Worm (Caenorhabditis elegans) whole organism, mixed stage, embryonic: Measurements from ENCODE around the gene Y70C5C.1.

ENCODE experiments used
- M03D4.4 ChIP-seq: sonication (generic microtip); optimal IDR thresholded peaks from 2 replicates; lab custom pipeline; 2017; ENCODE audit warnings: mild to moderate bottlenecking, missing genetic modification characterization, missing compliant biosample characterization
- bed-3 ChIP-seq: fragments of 200-800 bp; sonication (Bioruptor generic); optimal IDR thresholded peaks from 3 replicates; lab custom pipeline; 2018; ENCODE audit warnings: mild to moderate bottlenecking, missing genetic modification characterization, moderate library complexity, missing compliant biosample characterization
- blmp-1 ChIP-seq: fragments of 150-350 bp; optimal IDR thresholded peaks from 2 replicates; lab custom pipeline; 2014; ENCODE audit warnings: missing biosample characterization, missing genetic modification characterization
- ceh-39 ChIP-seq: fragments of 150-350 bp; optimal IDR thresholded peaks from 2 replicates; lab custom pipeline; 2014; ENCODE audit warnings: missing biosample characterization, missing genetic modification characterization
- ceh-43 ChIP-seq: fragments of 200-800 bp; sonication (Bioruptor generic); optimal IDR thresholded peaks from 2 replicates; lab custom pipeline; 2018; ENCODE audit warnings: mild to moderate bottlenecking, missing genetic modification characterization, moderate library complexity, missing compliant biosample characterization
- ceh-83 ChIP-seq: fragments of 200-800 bp; sonication (Bioruptor generic); optimal IDR thresholded peaks from 2 replicates; lab custom pipeline; 2018; ENCODE audit warnings: mild to moderate bottlenecking, missing genetic modification characterization, missing compliant biosample characterization
- ces-1 ChIP-seq: fragments of 150-350 bp; optimal IDR thresholded peaks from 2 replicates; lab custom pipeline; 2014; ENCODE audit warnings: missing biosample characterization, missing genetic modification reagents, missing genetic modification characterization
- cnd-1 ChIP-seq: fragments of 200-800 bp; sonication (Bioruptor generic); optimal IDR thresholded peaks from 2 replicates; lab custom pipeline; 2018; ENCODE audit warnings: mild to moderate bottlenecking, missing genetic modification characterization, missing compliant biosample characterization
- drap-1 ChIP-seq: fragments of 200-800 bp; sonication (Bioruptor generic); optimal IDR thresholded peaks from 3 replicates; lab custom pipeline; 2018; ENCODE audit warnings: mild to moderate bottlenecking, missing genetic modification characterization, missing compliant biosample characterization
- elt-1 ChIP-seq: sonication (generic microtip); optimal IDR thresholded peaks from 2 replicates; lab custom pipeline; 2017; ENCODE audit warnings: missing genetic modification characterization, mild to moderate bottlenecking, missing compliant biosample characterization, antibody characterized with exemption, moderate library complexity, borderline replicate concordance; ENCODE audit not compliant: insufficient read depth
- flh-1 ChIP-seq: fragments of 200-800 bp; sonication (Bioruptor generic); optimal IDR thresholded peaks from 2 replicates; lab custom pipeline; 2018; ENCODE audit warnings: mild to moderate bottlenecking, missing genetic modification characterization, moderate library complexity, missing compliant biosample characterization
- hlh-1 ChIP-seq: fragments of 150-350 bp; optimal IDR thresholded peaks from 2 replicates; lab custom pipeline; 2014; ENCODE audit warnings: missing biosample characterization, missing genetic modification reagents, missing genetic modification characterization
- lin-13 ChIP-seq: fragments of 150-350 bp; optimal IDR thresholded peaks from 2 replicates; lab custom pipeline; 2014; ENCODE audit warnings: missing biosample characterization, missing genetic modification characterization
- lin-32 ChIP-seq: fragments of 200-800 bp; sonication (Bioruptor generic); optimal IDR thresholded peaks from 2 replicates; lab custom pipeline; 2018; ENCODE audit warnings: mild to moderate bottlenecking, missing genetic modification characterization, missing compliant biosample characterization
- mep-1 ChIP-seq: fragments of 150-350 bp; optimal IDR thresholded peaks from 2 replicates; lab custom pipeline; 2017; ENCODE audit warnings: missing biosample characterization, missing genetic modification reagents, missing genetic modification characterization, inconsistent platforms
- mls-2 ChIP-seq: sonication (generic microtip); optimal IDR thresholded peaks from 2 replicates; lab custom pipeline; 2016; ENCODE audit warnings: mild to moderate bottlenecking, missing genetic modification characterization, moderate library complexity, missing compliant biosample characterization
- nhr-12 ChIP-seq: fragments of 150-350 bp; optimal IDR thresholded peaks from 2 replicates; lab custom pipeline; 2014; ENCODE audit warnings: missing biosample characterization, missing genetic modification characterization
- nhr-2 ChIP-seq: fragments of 150-350 bp; optimal IDR thresholded peaks from 2 replicates; lab custom pipeline; 2014; ENCODE audit warnings: missing biosample characterization, missing genetic modification characterization
- nhr-76 ChIP-seq: sonication (generic microtip); optimal IDR thresholded peaks from 2 replicates; lab custom pipeline; 2017; ENCODE audit warnings: missing biosample characterization, missing genetic modification characterization
- pha-4 ChIP-seq: fragments of 150-350 bp; optimal IDR thresholded peaks from 2 replicates; lab custom pipeline; 2018; ENCODE audit warnings: missing biosample characterization, missing genetic modification reagents, missing genetic modification characterization
- sem-2 ChIP-seq: fragments of 200-800 bp; sonication (Bioruptor generic); optimal IDR thresholded peaks from 2 replicates; lab custom pipeline; 2018; ENCODE audit warnings: mild to moderate bottlenecking, missing genetic modification characterization, missing compliant biosample characterization
- tbx-8 ChIP-seq: fragments of 200-800 bp; sonication (Bioruptor generic); optimal IDR thresholded peaks from 2 replicates; lab custom pipeline; 2018; ENCODE audit warnings: mild to moderate bottlenecking, missing genetic modification characterization, moderate library complexity, missing compliant biosample characterization
- unc-39 ChIP-seq: fragments of 150-350 bp; optimal IDR thresholded peaks from 2 replicates; lab custom pipeline; 2014; ENCODE audit warnings: missing biosample characterization, missing genetic modification characterization
- unc-62 ChIP-seq: fragments of 150-350 bp; optimal IDR thresholded peaks from 2 replicates; lab custom pipeline; 2014; ENCODE audit warnings: missing biosample characterization, missing genetic modification reagents, missing genetic modification characterization
- zip-8 ChIP-seq: fragments of 150-350 bp; optimal IDR thresholded peaks from 2 replicates; lab custom pipeline; 2014; ENCODE audit warnings: missing biosample characterization, missing genetic modification characterization
- ztf-11 ChIP-seq: fragments of 150-350 bp; optimal IDR thresholded peaks from 2 replicates; lab custom pipeline; 2014; ENCODE audit warnings: missing biosample characterization, missing genetic modification characterization

The Y70C5C.1 gene

ce11 chrV:16746231-16746990 is 46.4 kb downstream of the Y70C5C.1 start, which contains the start of gene gyg-2:
TSS of gene gyg-2 (minus strand) at chrV:16746258.
- no peak for TF ChIP-seq flh-1
- no peak for TF ChIP-seq zip-8 (tag; lab: Kevin White, UChicago)
- TF ChIP-seq cnd-1 (tag; lab: Kevin White, UChicago) = no peak
- no peak for TF ChIP-seq lin-13
- no peak for TF ChIP-seq M03D4.4 (tag; lab: Kevin White, UChicago)
- no peak for TF ChIP-seq blmp-1 (tag; lab: Kevin White, UChicago)
- TF ChIP-seq elt-1 = no peak
- TF ChIP-seq hlh-1 (tag; lab: Kevin White, UChicago) = no peak
- no peak for TF ChIP-seq sem-2
- TF ChIP-seq lin-32 (GFP tag; lab: Kevin White, UChicago) = no peak

DNA sequence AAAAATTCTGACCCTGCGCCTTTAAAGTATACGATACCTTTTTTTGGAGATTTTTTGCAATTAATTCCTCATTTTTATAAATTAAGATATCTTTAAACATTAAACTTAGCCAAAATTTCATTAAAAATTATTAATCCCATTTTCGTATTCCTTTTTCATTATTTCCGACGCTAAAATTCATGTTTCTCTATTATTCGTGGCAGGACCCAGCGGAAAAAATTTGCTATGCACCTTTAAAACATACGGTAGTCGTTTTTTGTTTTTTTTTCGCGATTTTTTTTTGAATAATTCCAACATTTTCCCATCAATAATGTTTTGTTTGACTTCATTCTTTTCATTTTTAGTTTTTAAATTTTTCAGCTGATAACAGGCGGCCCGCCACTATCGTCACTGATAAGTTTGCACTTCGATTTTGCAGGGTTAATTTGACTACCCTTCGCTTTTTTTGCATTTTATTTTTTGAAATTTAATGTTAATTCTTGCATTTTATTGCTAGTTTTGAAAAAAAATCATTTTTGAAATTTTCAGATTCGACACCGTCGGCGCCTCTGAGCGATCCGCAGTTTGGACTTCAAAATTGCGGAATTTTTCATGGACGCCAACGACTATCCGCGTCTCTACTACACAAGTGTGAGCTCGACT is 47.1 kb downstream of the Y70C5C.1 start, which contains the start of gene dkf-2:
TSS of gene dkf-2 (plus strand) at position 592 of the 642 bp plus-strand sequence.
- TF ChIP-seq elt-1 (no peak), mep-1 (tag; lab: Kevin White, UChicago) (no peak), nhr-12 (tag; lab: Kevin White, UChicago) (no peak), ces-1 (GFP tag; lab: Kevin White, UChicago) (no peak), lin-13 (no peak), tbx-8 (GFP tag; lab: Kevin White, UChicago) (no peak), pha-4 (tag; lab: Kevin White, UChicago) (no peak), unc-39 (tag; lab: Kevin White, UChicago) (no peak), bed-3 (GFP tag; lab: Kevin White, UChicago) (no peak), ztf-11 (tag; lab: Kevin White, UChicago) (no peak), nhr-76 (tag; lab: Kevin White, UChicago) (no peak), drap-1 (no peak), ceh-83 (no peak), nhr-2 (tag; lab: Kevin White, UChicago) (no peak), M03D4.4 (tag; lab: Kevin White, UChicago) (no peak), sem-2 (no peak), mls-2 (tag; lab: Kevin White, UChicago) (no peak)

DNA sequence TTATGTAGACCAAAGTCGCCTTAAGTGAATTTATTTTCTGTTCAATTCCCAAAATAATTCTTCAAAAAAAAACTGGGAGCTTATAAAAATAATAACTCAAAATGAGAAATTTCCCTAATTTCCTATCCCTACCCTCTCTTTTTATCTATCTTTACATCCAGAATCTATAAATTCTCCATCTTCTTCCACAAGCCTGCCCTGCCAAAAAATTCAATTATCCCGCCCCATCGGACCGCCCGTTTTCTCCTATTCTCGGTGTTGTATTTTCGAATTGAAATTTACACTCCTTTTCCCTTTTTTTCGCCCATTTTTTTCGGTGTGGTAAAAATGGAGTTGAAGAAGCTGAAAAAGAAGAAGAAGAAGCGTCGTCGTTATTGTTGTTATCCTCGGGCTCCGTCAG is 49.5 kb downstream of the Y70C5C.1 start:
- TF ChIP-seq ceh-39 (tag; lab: Kevin White, UChicago) = no peak
- peak; percentile 84 for TF ChIP-seq ces-1 (GFP tag; lab: Kevin White, UChicago)
- TF ChIP-seq M03D4.4 (tag; lab: Kevin White, UChicago) = no peak
- TF ChIP-seq, all 35 proteins: peak for 1

- TF ChIP-seq pha-4 (tag; lab: Kevin White, UChicago) (no peak), ces-1 (GFP tag; lab: Kevin White, UChicago) (peak; percentile 59), ceh-43 (GFP tag; lab: Kevin White, UChicago) (no peak), unc-62 (GFP tag; lab: Kevin White, UChicago) (peak; percentile 2), drap-1 (peak; percentile 19), lin-13 (no peak)
These were observed 52.4 kb downstream of the Y70C5C.1 start for ce11 chrV:16752089-16753030.
